Fruit fly (Drosophila melanogaster) Kc167 (cell line): ENCODE results near the gene CG33271.

Experiments
- Myc ChIP-seq: fragments of >200 bp; optimal IDR thresholded peaks from 2 replicates; lab custom pipeline; 2017; ENCODE audit warnings: missing external identifiers
- Sin3A ChIP-seq: fragments of >200 bp; optimal IDR thresholded peaks from 2 replicates; lab custom pipeline; 2018; ENCODE audit warnings: missing external identifiers
- h ChIP-seq: fragments of >200 bp; optimal IDR thresholded peaks from 3 replicates; lab custom pipeline; 2018; ENCODE audit warnings: missing external identifiers
- insv ChIP-seq: fragments of >200 bp; optimal IDR thresholded peaks from 3 replicates; lab custom pipeline; 2018; ENCODE audit warnings: missing external identifiers
- psq ChIP-seq: fragments of >200 bp; optimal IDR thresholded peaks from 2 replicates; lab custom pipeline; 2017; ENCODE audit warnings: missing external identifiers
- ttk ChIP-seq: sonication (Bioruptor generic); optimal IDR thresholded peaks from 2 replicates; lab custom pipeline; 2017; ENCODE audit warnings: missing external identifiers

The CG33271 gene

DNA sequence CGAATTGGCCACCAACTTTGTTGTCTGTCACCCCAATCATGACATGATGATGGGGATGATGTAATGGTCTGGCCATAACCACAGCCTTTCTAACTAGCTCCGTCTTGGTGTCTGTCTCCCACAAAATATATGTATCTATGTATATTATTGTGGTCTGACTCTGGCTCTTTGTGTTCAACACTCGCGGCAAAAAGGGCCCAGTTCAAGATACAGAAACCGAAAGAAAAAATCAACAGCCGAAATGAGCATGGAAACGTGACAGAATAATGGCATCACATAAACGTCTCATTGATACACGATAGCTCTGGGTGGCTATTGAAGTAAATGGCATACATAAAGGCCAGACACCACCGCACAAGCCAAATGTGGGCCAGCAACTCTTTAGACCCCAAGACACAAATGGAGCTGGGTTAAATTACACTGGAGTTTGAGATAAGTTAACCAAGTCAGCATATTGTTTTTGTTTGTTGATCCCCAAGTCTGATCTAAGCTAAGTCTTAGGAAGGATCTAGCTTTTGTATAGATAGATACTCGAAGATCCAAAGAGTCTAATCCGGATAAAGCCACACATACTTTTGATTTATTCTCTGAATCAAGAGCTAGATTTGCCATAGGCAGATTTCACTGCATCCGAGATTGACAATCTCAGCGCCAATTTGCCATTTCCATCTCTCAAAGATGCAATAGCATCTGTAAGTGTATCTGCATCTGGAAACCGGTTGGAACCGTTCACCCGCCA is 45.1 kb downstream of the CG33271 start:
- TF ChIP-seq psq (lab: Kevin White, UChicago) (no peak), h (lab: Kevin White, UChicago) (no peak), ttk (lab: Kevin White, UChicago) (no peak), Sin3A (lab: Kevin White, UChicago) (no peak), Myc (lab: Kevin White, UChicago) (no peak), insv (lab: Kevin White, UChicago) (no peak)

DNA sequence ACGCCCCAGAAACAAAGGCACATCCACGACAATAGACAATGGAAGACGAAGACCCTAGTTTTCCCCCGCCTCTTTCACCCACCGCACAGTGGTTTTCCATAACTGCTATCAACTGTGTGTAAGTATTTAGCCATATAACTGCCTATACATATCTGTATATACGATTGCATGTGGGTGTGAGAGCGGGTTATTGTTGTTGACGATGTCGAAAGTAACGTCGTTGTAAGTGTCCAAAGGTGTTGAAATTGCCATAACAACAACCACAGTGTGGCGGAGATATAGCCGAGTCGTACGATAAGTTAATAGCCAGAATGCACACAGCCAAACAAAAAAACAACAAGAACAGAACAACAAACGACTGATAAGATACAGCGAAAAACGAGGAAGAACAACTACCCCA is 46.0 kb downstream of the CG33271 start:
- TF ChIP-seq Myc (lab: Kevin White, UChicago) (no peak), h (lab: Kevin White, UChicago) (no peak), Sin3A (lab: Kevin White, UChicago) (no peak), insv (lab: Kevin White, UChicago) (no peak), psq (lab: Kevin White, UChicago) (no peak), ttk (lab: Kevin White, UChicago) (no peak)

DNA sequence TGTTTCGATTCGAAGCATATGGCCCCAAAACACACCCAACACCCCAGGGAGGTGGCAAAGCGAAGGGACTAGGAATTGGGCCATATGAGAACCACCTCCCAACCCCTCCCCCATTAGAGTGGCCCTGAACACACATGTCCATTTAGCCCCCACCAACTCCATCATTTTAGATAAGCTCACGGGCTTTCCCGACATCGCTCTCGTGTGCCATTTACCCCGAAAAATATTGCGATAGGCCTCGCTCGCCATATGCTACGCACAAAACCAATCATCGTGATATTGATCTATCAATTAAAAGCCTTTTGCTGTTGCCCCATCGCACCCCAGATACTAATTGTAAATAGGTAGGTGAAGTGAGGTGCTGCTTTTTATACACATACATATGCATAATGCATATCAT is 46.9 kb downstream of the CG33271 start:
- TF ChIP-seq insv (lab: Kevin White, UChicago): no peak
- TF ChIP-seq h (lab: Kevin White, UChicago): no peak
- no peak for TF ChIP-seq Sin3A (lab: Kevin White, UChicago)
- no peak for TF ChIP-seq Myc (lab: Kevin White, UChicago)
- no peak for TF ChIP-seq psq (lab: Kevin White, UChicago)
- TF ChIP-seq ttk (lab: Kevin White, UChicago): no peak

dm6 chr3L:11529707-11530106 is 47.6 kb downstream of the CG33271 start:
- no peak for TF ChIP-seq psq (lab: Kevin White, UChicago)
- TF ChIP-seq Sin3A (lab: Kevin White, UChicago): no peak
- TF ChIP-seq Myc (lab: Kevin White, UChicago): no peak
- TF ChIP-seq h (lab: Kevin White, UChicago): no peak
- no peak for TF ChIP-seq insv (lab: Kevin White, UChicago)
- no peak for TF ChIP-seq ttk (lab: Kevin White, UChicago)

DNA sequence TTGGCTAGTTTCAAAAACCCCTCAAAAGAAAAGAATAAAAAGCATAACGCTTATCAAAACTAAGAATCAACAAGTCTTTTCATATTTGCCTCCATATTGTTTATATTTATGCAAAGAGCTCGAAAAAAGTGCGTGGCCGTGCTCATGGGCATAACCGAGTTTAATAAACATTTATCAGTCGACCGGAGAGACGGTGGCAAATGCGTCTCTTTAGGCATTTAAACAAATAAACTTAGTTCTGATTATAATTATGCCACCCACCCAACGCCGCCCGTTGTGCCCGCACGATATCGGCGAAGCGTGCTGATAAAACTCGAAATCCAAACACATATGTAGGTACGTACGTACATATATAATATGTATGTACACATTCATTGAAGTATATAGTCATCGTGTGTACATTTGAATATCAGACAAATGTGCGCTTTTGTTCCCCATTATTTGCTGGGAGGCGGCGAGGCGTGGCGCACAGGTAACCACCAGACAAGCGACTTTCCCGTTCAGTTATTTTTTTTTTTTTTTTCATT is 48.8 kb downstream of the CG33271 start:
- TF ChIP-seq h (lab: Kevin White, UChicago) (no peak), ttk (lab: Kevin White, UChicago) (no peak), Sin3A (lab: Kevin White, UChicago) (no peak), psq (lab: Kevin White, UChicago) (no peak), Myc (lab: Kevin White, UChicago) (no peak), insv (lab: Kevin White, UChicago) (no peak)
